Fruit fly (Drosophila melanogaster) whole organism, adult: ENCODE measurements around the gene CG12746.

ENCODE experiments used
- CG12768 ChIP-seq: fragments of 200-800 bp; sonication (Bioruptor generic); optimal IDR thresholded peaks from 2 replicates; lab custom pipeline; 2017; ENCODE audit warnings: missing biosample characterization, missing genetic modification characterization, mild to moderate bottlenecking, moderate library complexity, missing genetic modification reagents
- CG14711 ChIP-seq: fragments of 200-800 bp; sonication (Bioruptor generic); optimal IDR thresholded peaks from 2 replicates; lab custom pipeline; 2018; ENCODE audit warnings: missing biosample characterization, mild to moderate bottlenecking, missing genetic modification characterization, moderate library complexity
- CG1620 ChIP-seq: fragments of 200-800 bp; sonication (Bioruptor generic); optimal IDR thresholded peaks from 2 replicates; lab custom pipeline; 2016; ENCODE audit warnings: missing biosample characterization, missing genetic modification characterization
- CG33017 ChIP-seq: fragments of 200-800 bp; sonication (Bioruptor generic); optimal IDR thresholded peaks from 2 replicates; lab custom pipeline; 2018; ENCODE audit warnings: missing biosample characterization, mild to moderate bottlenecking, missing genetic modification characterization, moderate library complexity
- Crg-1 ChIP-seq: fragments of 200-800 bp; sonication (Bioruptor generic); optimal IDR thresholded peaks from 2 replicates; lab custom pipeline; 2016; ENCODE audit warnings: missing biosample characterization, missing genetic modification characterization
- Hr96 ChIP-seq: fragments of 200-800 bp; sonication (Bioruptor generic); optimal IDR thresholded peaks from 2 replicates; lab custom pipeline; 2016; ENCODE audit warnings: missing biosample characterization, missing genetic modification characterization
- bab1 ChIP-seq: fragments of 200-800 bp; sonication (Bioruptor generic); optimal IDR thresholded peaks from 3 replicates; lab custom pipeline; 2019; ENCODE audit warnings: missing biosample characterization, mild to moderate bottlenecking, missing genetic modification characterization, moderate library complexity
- cic ChIP-seq: fragments of 200-800 bp; sonication (Bioruptor generic); optimal IDR thresholded peaks from 2 replicates; lab custom pipeline; 2017; ENCODE audit warnings: missing biosample characterization, mild to moderate bottlenecking, missing genetic modification characterization, moderate library complexity
- cnc ChIP-seq, 2 experiments: fragments of >200 bp; optimal IDR thresholded peaks; 2 replicates each; lab custom pipeline; 2017
- kay ChIP-seq: fragments of 200-800 bp; sonication (Bioruptor generic); peaks from one replicate; lab custom pipeline; 2016; ENCODE audit warnings: missing biosample characterization, missing genetic modification characterization, borderline replicate concordance
- ovo ChIP-seq: fragments of 200-800 bp; sonication (Bioruptor generic); optimal IDR thresholded peaks from 2 replicates; lab custom pipeline; 2016; ENCODE audit warnings: missing biosample characterization, missing genetic modification characterization
- pad ChIP-seq: fragments of 200-800 bp; sonication (Bioruptor generic); optimal IDR thresholded peaks from 3 replicates; lab custom pipeline; 2017; ENCODE audit warnings: missing biosample characterization, missing genetic modification characterization, mild to moderate bottlenecking, moderate library complexity, missing genetic modification reagents
- tj ChIP-seq: fragments of 200-800 bp; sonication (Bioruptor generic); optimal IDR thresholded peaks from 3 replicates; lab custom pipeline; 2017; ENCODE audit warnings: missing biosample characterization, mild to moderate bottlenecking, missing genetic modification characterization, moderate library complexity

dm6 chr3R:5565623-5566022 lies 958 bp downstream of the CG12746 start:
- TF ChIP-seq CG12768 (GFP tag; lab: Kevin White, UChicago) (peak; percentile 87), ovo (GFP tag; lab: Kevin White, UChicago) (no peak), Hr96 (peak; percentile 69), Crg-1 (no peak), CG14711 (tag; lab: Kevin White, UChicago) (peak; percentile 89), CG33017 (peak; percentile 91), kay (no peak), CG1620 (GFP tag; lab: Kevin White, UChicago) (no peak), pad (peak; percentile 56), cnc (optimal IDR thresholded peaks at IDR 0.05; lab: Kevin White, UChicago) (peak in 1 of 2 experiments; percentile 9), bab1 (GFP tag; lab: Kevin White, UChicago) (peak; percentile 62), cic (GFP tag; lab: Kevin White, UChicago) (peak; percentile 88), tj (GFP tag; lab: Kevin White, UChicago) (peak; percentile 35)
